Fruit fly (Drosophila melanogaster) whole organism, wandering third instar larva: ENCODE data around the gene Six4.

ENCODE experiments used
- Abd-B ChIP-seq: fragments of >200 bp; optimal IDR thresholded peaks from 2 replicates; lab custom pipeline; 2017; ENCODE audit warnings: missing biosample characterization, missing genetic modification characterization
- CG32264 ChIP-seq: fragments of 200-800 bp; sonication (Bioruptor generic); optimal IDR thresholded peaks from 2 replicates; lab custom pipeline; 2016; ENCODE audit warnings: missing biosample characterization, missing genetic modification characterization
- CG9705 ChIP-seq: fragments of 200-800 bp; sonication (Bioruptor generic); optimal IDR thresholded peaks from 2 replicates; lab custom pipeline; 2018; ENCODE audit warnings: missing biosample characterization, mild to moderate bottlenecking, missing genetic modification characterization
- CrebA ChIP-seq: fragments of 200-800 bp; sonication (Bioruptor generic); optimal IDR thresholded peaks from 2 replicates; lab custom pipeline; 2016; ENCODE audit warnings: missing biosample characterization, mild to moderate bottlenecking, missing genetic modification characterization, borderline replicate concordance
- Dif ChIP-seq: fragments of 200-275, 200-300 bp; sonication (Bioruptor generic); optimal IDR thresholded peaks from 2 replicates; lab custom pipeline; 2018; ENCODE audit warnings: missing biosample characterization, missing genetic modification characterization; ENCODE audit not compliant: partially characterized antibody
- HLH106 ChIP-seq: fragments of 200-800 bp; optimal IDR thresholded peaks from 3 replicates; lab custom pipeline; 2019; ENCODE audit warnings: missing biosample characterization, mild to moderate bottlenecking, missing genetic modification characterization, moderate library complexity
- Hnf4 ChIP-seq: fragments of 200-800 bp; sonication (Bioruptor generic); optimal IDR thresholded peaks from 2 replicates; lab custom pipeline; 2016; ENCODE audit warnings: missing biosample characterization, mild to moderate bottlenecking, missing genetic modification characterization
- Hr83 ChIP-seq: fragments of 200-300 bp; sonication (Bioruptor generic); optimal IDR thresholded peaks from 2 replicates; lab custom pipeline; 2016; ENCODE audit warnings: missing biosample characterization, mild to moderate bottlenecking, missing genetic modification characterization, moderate library complexity; ENCODE audit not compliant: poor library complexity, severe bottlenecking
- Jra ChIP-seq: sonication (Bioruptor generic); optimal IDR thresholded peaks from 2 replicates; lab custom pipeline; 2016; ENCODE audit warnings: missing biosample characterization, missing genetic modification characterization
- Myc ChIP-seq: fragments of >200 bp; optimal IDR thresholded peaks from 2 replicates; lab custom pipeline; 2017
- N ChIP-seq: fragments of >200 bp; optimal IDR thresholded peaks from 2 replicates; lab custom pipeline; 2018; ENCODE audit warnings: missing biosample characterization, missing external identifiers, missing genetic modification characterization
- OdsH ChIP-seq: fragments of 200-800 bp; sonication (Bioruptor generic); optimal IDR thresholded peaks from 2 replicates; lab custom pipeline; 2016; ENCODE audit warnings: missing biosample characterization, mild to moderate bottlenecking, missing genetic modification characterization
- Rel ChIP-seq, 2 experiments: fragments of 200-800 bp; sonication (Bioruptor generic) in 1 of 2; optimal IDR thresholded peaks; 2 replicates in 1 of 2; 3 replicates in 1 of 2; lab custom pipeline; 2016 to 2019; ENCODE audit warnings: mild to moderate bottlenecking in 2 of 2, missing biosample characterization in 2 of 2, missing genetic modification characterization in 2 of 2, moderate library complexity in 1 of 2
- Sp1 ChIP-seq: fragments of 200-800 bp; sonication (Bioruptor generic); optimal IDR thresholded peaks from 3 replicates; lab custom pipeline; 2019; ENCODE audit warnings: missing biosample characterization, mild to moderate bottlenecking, missing genetic modification characterization, moderate library complexity
- Vsx2 ChIP-seq: fragments of 200-300, 225-300 bp; sonication (Bioruptor generic); optimal IDR thresholded peaks from 2 replicates; lab custom pipeline; 2018; ENCODE audit warnings: missing biosample characterization, missing genetic modification characterization; ENCODE audit not compliant: partially characterized antibody
- br ChIP-seq: fragments of 200-800 bp; sonication (Bioruptor generic); optimal IDR thresholded peaks from 2 replicates; lab custom pipeline; 2016; ENCODE audit warnings: missing biosample characterization, missing genetic modification characterization
- brk ChIP-seq: fragments of 200-800 bp; sonication (Bioruptor generic); optimal IDR thresholded peaks from 2 replicates; lab custom pipeline; 2016; ENCODE audit warnings: missing biosample characterization, mild to moderate bottlenecking, missing genetic modification characterization
- dl ChIP-seq, 2 experiments: fragments of 175-275, 200-275 bp in 1 of 2; fragments of 200-275 bp in 1 of 2; sonication (Bioruptor generic); optimal IDR thresholded peaks; lab custom pipeline; 2018; ENCODE audit warnings: mild to moderate bottlenecking in 2 of 2, missing biosample characterization in 2 of 2, missing genetic modification characterization in 2 of 2, moderate library complexity in 2 of 2; ENCODE audit not compliant: partially characterized antibody in 2 of 2, insufficient read depth in 1 of 2
- dmrt93B ChIP-seq: fragments of 200-800 bp; sonication (Bioruptor generic); optimal IDR thresholded peaks from 2 replicates; lab custom pipeline; 2018; ENCODE audit warnings: missing biosample characterization, mild to moderate bottlenecking, missing genetic modification characterization
- dsf ChIP-seq: sonication (Bioruptor generic); optimal IDR thresholded peaks from 2 replicates; lab custom pipeline; 2016; ENCODE audit warnings: missing biosample characterization, missing genetic modification characterization, borderline replicate concordance
- ey ChIP-seq: fragments of 200-800 bp; sonication (Bioruptor generic); optimal IDR thresholded peaks from 2 replicates; lab custom pipeline; 2016; ENCODE audit warnings: missing biosample characterization, missing genetic modification characterization
- foxo ChIP-seq, 2 experiments: fragments of 200-800 bp; sonication (Bioruptor generic); optimal IDR thresholded peaks; 2 replicates in 1 of 2; 3 replicates in 1 of 2; lab custom pipeline; 2016 to 2017; ENCODE audit warnings: missing biosample characterization in 2 of 2, missing genetic modification characterization in 2 of 2
- fru ChIP-seq: fragments of 200-800 bp; sonication (Bioruptor generic); optimal IDR thresholded peaks from 3 replicates; lab custom pipeline; 2016; ENCODE audit warnings: missing biosample characterization, mild to moderate bottlenecking, missing genetic modification characterization
- h ChIP-seq: fragments of 200-800 bp; sonication (Bioruptor generic); optimal IDR thresholded peaks from 3 replicates; lab custom pipeline; 2016; ENCODE audit warnings: missing biosample characterization, mild to moderate bottlenecking, missing genetic modification characterization
- lola ChIP-seq: fragments of >200 bp; optimal IDR thresholded peaks from 2 replicates; lab custom pipeline; 2017; ENCODE audit warnings: missing biosample characterization, missing genetic modification characterization
- pan ChIP-seq: fragments of >200 bp; optimal IDR thresholded peaks from 2 replicates; lab custom pipeline; 2017
- psq ChIP-seq: fragments of 200-800 bp; sonication (Bioruptor generic); optimal IDR thresholded peaks from 3 replicates; lab custom pipeline; 2017; ENCODE audit warnings: missing biosample characterization, mild to moderate bottlenecking, missing genetic modification characterization, moderate library complexity
- sage ChIP-seq: fragments of 200-800 bp; sonication (Bioruptor generic); optimal IDR thresholded peaks from 2 replicates; lab custom pipeline; 2016; ENCODE audit warnings: missing biosample characterization, mild to moderate bottlenecking, missing genetic modification characterization
- sv ChIP-seq: fragments of 200-800 bp; sonication (Bioruptor generic); optimal IDR thresholded peaks from 3 replicates; lab custom pipeline; 2016; ENCODE audit warnings: missing biosample characterization, missing genetic modification characterization
- tai ChIP-seq: sonication (Bioruptor generic); optimal IDR thresholded peaks from 2 replicates; lab custom pipeline; 2016; ENCODE audit warnings: missing biosample characterization, missing genetic modification characterization

Six4 gene

dm6 chr3L:20798325-20798846, 5.8 kb upstream of the Six4 start, which contains the start of the genes CG3698 and tzn (continued):
- TF ChIP-seq dl (GFP tag; optimal IDR thresholded peaks at IDR 0.05; lab: Kevin White, UChicago; ENCODE audit: insufficient read depth in 1 of 2, partially characterized antibody in 2 of 2) (no peak), tai (GFP tag; lab: Kevin White, UChicago) (no peak), foxo (GFP tag; optimal IDR thresholded peaks at IDR 0.05; lab: Kevin White, UChicago) (no peak), br (GFP tag; lab: Kevin White, UChicago) (no peak), Jra (GFP tag; lab: Kevin White, UChicago) (no peak), Rel (GFP tag; optimal IDR thresholded peaks at IDR 0.05; lab: Kevin White, UChicago) (peak; percentile 17), Rel (tag; optimal IDR thresholded peaks at IDR 0.05; lab: Kevin White, UChicago) (peak; percentile 85)

dm6 chr3L:20797379-20797778, 4.8 kb upstream of the Six4 start:
- TF ChIP-seq sage (GFP tag; lab: Kevin White, UChicago) (no peak), Abd-B (GFP tag; lab: Kevin White, UChicago) (no peak), h (GFP tag; lab: Kevin White, UChicago) (no peak), Sp1 (GFP tag; lab: Kevin White, UChicago) (no peak), CrebA (GFP tag; lab: Kevin White, UChicago) (no peak), ey (GFP tag; lab: Kevin White, UChicago) (no peak), CG32264 (GFP tag; lab: Kevin White, UChicago) (no peak), N (no peak), dsf (no peak), Dif (GFP tag; lab: Kevin White, UChicago) (no peak), CG9705 (GFP tag; lab: Kevin White, UChicago) (no peak), Vsx2 (GFP tag; lab: Kevin White, UChicago) (no peak), brk (GFP tag; lab: Kevin White, UChicago) (no peak), Hnf4 (GFP tag; lab: Kevin White, UChicago) (no peak)

dm6 chr3L:20796757-20797156, 4.2 kb upstream of the Six4 start:
- no peak for TF ChIP-seq lola (GFP tag; lab: Kevin White, UChicago)
- TF ChIP-seq pan, result no peak
- TF ChIP-seq, all 38 proteins: peak for 0

DNA sequence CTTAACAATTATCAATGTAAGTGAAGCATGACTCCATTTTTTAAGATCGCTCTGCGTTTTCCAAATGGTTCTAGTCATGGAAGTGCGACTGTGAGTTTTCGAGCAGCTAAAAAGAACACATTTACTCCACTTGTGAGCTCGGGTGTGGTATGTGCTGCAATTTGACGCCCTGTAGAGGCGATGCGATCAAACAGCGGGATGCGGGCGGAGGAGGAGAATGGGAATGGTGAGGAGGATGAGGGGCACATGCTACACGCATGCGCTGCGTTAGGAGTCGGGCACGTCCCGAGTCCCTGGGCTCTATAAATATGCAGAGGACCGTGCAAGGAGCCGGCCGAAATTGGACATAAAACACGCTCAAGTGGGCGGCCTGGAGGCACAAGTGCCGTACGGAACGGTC, 3.3 kb downstream of the Six4 start:
- TF ChIP-seq tai (GFP tag; lab: Kevin White, UChicago), result no peak
- TF ChIP-seq br (GFP tag; lab: Kevin White, UChicago), result no peak
- TF ChIP-seq Myc (lab: Kevin White, UChicago), result no peak
- no peak for TF ChIP-seq CG9705 (GFP tag; lab: Kevin White, UChicago)
- no peak for TF ChIP-seq dsf
- TF ChIP-seq Rel (GFP tag; optimal IDR thresholded peaks at IDR 0.05; lab: Kevin White, UChicago), result no peak
- TF ChIP-seq Rel (tag; optimal IDR thresholded peaks at IDR 0.05; lab: Kevin White, UChicago), result no peak
- no peak for TF ChIP-seq OdsH
- no peak for TF ChIP-seq CG32264 (GFP tag; lab: Kevin White, UChicago)
- TF ChIP-seq Dif (GFP tag; lab: Kevin White, UChicago), result no peak
- TF ChIP-seq sv, result no peak
- TF ChIP-seq dmrt93B, result no peak
- no peak for TF ChIP-seq brk (GFP tag; lab: Kevin White, UChicago)
- TF ChIP-seq pan, result no peak
- TF ChIP-seq fru (GFP tag; lab: Kevin White, UChicago), result no peak
- no peak for TF ChIP-seq CrebA (GFP tag; lab: Kevin White, UChicago)
- TF ChIP-seq psq (GFP tag; lab: Kevin White, UChicago), result no peak
- TF ChIP-seq Sp1 (GFP tag; lab: Kevin White, UChicago), result no peak
- no peak for TF ChIP-seq N

dm6 chr3L:20787835-20788380, 4.7 kb downstream of the Six4 start, which contains the start of gene CG11396:
TSS of gene CG11396 (minus strand) at chr3L:20788137.
- peak; percentile 74 for TF ChIP-seq Hr83
- TF ChIP-seq HLH106 (tag; lab: Kevin White, UChicago), result no peak
- TF ChIP-seq, all 38 proteins: peak for 1
